Fruit fly (Drosophila melanogaster): ENCODE measurements around the gene CG7384.

CG7384 gene

DNA sequence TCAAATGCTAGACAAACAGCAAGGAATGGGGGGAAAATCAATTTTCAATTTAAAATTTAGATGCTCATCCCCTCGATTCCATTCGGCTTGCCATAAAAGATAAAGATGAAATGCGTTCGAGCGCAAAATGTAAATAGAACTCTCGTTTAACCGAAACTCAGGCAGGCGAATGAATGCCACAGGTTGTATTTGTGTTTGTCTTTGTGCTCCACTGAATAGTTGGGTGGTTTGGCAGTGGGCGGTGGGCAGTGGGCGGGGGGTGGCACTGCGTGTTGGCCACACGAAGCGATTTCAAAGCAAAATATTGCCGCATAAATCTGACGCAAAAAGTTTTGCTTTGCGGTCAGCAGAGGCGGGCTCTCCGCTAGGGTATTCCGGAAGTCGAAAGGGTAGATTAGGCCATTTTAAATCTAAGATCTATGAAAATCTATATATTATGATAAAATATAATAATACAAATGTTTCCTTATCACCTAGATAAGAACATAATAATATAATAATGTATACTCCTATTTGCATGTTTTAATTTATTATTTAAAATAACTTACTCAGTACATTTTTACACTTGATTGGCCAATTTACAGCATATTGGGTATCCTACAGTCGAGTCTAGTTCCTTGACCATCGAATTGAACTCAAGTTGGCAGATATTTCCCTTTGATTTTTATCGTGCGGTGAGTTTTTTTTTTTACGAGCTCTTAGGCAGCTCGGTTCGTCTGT is 12.1 kb upstream of the CG7384 start:
- TF ChIP-seq pad (GFP tag; optimal IDR thresholded peaks at IDR 0.05) (no peak), CG33017 (tag; optimal IDR thresholded peaks at IDR 0.05) (no peak), Clk (GFP tag; optimal IDR thresholded peaks at IDR 0.05) (no peak)

DNA sequence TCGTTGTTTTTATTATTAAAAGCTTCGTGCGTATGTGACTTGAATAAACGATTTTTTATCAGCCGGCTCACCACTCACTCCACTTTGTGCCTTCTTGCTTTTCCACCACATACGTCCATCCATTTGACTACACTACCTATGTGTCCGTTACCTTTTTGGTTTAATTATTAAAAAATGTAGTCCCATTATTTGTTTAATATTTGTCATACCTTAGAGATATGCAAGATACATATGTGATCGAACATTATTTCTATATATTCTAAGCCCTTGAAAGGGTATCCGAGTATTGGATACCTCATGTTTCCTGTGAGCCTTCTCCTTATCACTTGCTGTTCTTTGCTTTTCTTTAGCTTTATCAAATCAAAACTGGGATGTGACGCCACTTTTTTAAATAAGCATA is 9.0 kb upstream of the CG7384 start:
- TF ChIP-seq CG5204 (GFP tag; optimal IDR thresholded peaks at IDR 0.05) = no peak
- peak; percentile 51 for TF ChIP-seq CG7101 (tag; optimal IDR thresholded peaks at IDR 0.05)
- no peak for TF ChIP-seq tj (GFP tag; optimal IDR thresholded peaks at IDR 0.05)
- no peak for TF ChIP-seq kay (GFP tag; ENCODE audit: borderline replicate concordance)
- no peak for TF ChIP-seq Clk (GFP tag; optimal IDR thresholded peaks at IDR 0.05)
- no peak for TF ChIP-seq CG33017 (tag; optimal IDR thresholded peaks at IDR 0.05)
- TF ChIP-seq Mnt (GFP tag; optimal IDR thresholded peaks at IDR 0.05) = no peak
- TF ChIP-seq pad (GFP tag; optimal IDR thresholded peaks at IDR 0.05) = no peak
- TF ChIP-seq CG14711 (tag; optimal IDR thresholded peaks at IDR 0.05) = peak; percentile 53

DNA sequence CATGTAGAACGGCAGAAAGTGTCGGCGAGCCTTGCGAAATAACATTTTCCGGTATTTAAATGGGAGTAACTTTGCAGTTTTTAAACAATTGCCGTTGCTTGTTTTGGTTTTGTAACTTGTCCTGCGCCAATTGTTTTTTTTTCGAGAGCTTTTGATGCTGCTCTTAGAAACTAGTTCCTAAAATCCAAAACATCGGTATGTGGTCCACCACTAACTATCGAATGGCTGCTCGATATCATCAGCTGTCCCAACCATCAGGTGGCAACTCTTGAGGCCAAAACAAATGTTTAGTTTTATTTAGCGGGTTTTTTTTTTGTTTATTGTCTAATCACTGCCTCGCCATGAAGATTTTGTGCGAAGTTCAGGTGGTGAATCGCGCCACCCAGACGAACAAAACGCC is 6.8 kb upstream of the CG7384 start, which contains the start of the genes Fatp1 and Lrr47:
Gene Fatp1 (minus strand): TSS at position 134 of the 400 bp plus-strand sequence.
Gene Lrr47 (plus strand): TSS at position 251 of the 400 bp plus-strand sequence.
- TF ChIP-seq CG1620 (GFP tag; optimal IDR thresholded peaks at IDR 0.05) = no peak
- TF ChIP-seq CG33017 (tag; optimal IDR thresholded peaks at IDR 0.05) = no peak
- no peak for TF ChIP-seq pad (GFP tag; optimal IDR thresholded peaks at IDR 0.05)
- TF ChIP-seq CG7045 (GFP tag; optimal IDR thresholded peaks at IDR 0.05) = no peak
- TF ChIP-seq bab1 (GFP tag; optimal IDR thresholded peaks at IDR 0.05) = no peak
- TF ChIP-seq tj (GFP tag; optimal IDR thresholded peaks at IDR 0.05) = no peak
- TF ChIP-seq ovo (GFP tag; optimal IDR thresholded peaks at IDR 0.05) = peak; percentile 7
- no peak for TF ChIP-seq cic (GFP tag; optimal IDR thresholded peaks at IDR 0.05)
- peak; percentile 45 for TF ChIP-seq CG14711 (tag; optimal IDR thresholded peaks at IDR 0.05)
- no peak for TF ChIP-seq Crg-1 (GFP tag; optimal IDR thresholded peaks at IDR 0.05)
- no peak for TF ChIP-seq CG12768 (GFP tag; optimal IDR thresholded peaks at IDR 0.05)
- no peak for TF ChIP-seq CG7101 (tag; optimal IDR thresholded peaks at IDR 0.05)
- TF ChIP-seq CG5204 (GFP tag; optimal IDR thresholded peaks at IDR 0.05) = no peak

DNA sequence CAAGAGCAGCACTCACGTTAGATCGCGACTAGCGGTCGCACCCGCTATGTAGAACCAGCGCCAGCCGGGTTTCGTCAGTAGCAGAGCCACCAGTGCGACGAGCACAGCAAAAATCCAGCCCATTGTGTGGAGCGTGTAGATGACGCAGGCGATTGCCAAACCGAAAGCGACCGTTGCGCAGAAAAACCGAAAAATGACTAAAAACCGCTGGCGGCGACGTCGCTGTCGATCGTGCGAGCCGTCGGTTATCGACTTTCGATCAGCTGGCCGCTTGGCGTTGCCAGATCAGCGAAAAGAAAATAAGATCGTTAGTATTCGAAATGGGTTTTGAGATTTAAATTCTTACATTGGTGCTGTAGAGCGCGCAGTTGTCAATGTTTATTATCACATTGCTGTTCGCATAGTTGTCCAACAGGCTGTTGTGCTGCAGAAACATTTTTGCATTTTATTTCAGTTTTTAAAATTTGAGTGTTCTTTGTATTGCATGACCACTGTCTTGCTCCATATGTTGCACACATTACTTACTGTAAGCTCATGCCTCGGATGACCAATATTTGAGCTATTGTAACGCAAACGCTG is 6.3 kb upstream of the CG7384 start:
- TF ChIP-seq CG1620 (GFP tag; optimal IDR thresholded peaks at IDR 0.05) (peak; percentile 66), CG5204 (GFP tag; optimal IDR thresholded peaks at IDR 0.05) (peak; percentile 69), CG11617 (GFP tag; optimal IDR thresholded peaks at IDR 0.05) (peak; percentile 29), CG33017 (tag; optimal IDR thresholded peaks at IDR 0.05) (peak; percentile 60), CG7101 (tag; optimal IDR thresholded peaks at IDR 0.05) (peak; percentile 60), Hr96 (GFP tag; optimal IDR thresholded peaks at IDR 0.05) (peak; percentile 51), CG7045 (GFP tag; optimal IDR thresholded peaks at IDR 0.05) (peak; percentile 9), CG14711 (tag; optimal IDR thresholded peaks at IDR 0.05) (no peak), toe (GFP tag; optimal IDR thresholded peaks at IDR 0.05) (peak; percentile 56), cnc (optimal IDR thresholded peaks at IDR 0.05) (no peak), cic (GFP tag; optimal IDR thresholded peaks at IDR 0.05) (peak; percentile 60), ovo (GFP tag; optimal IDR thresholded peaks at IDR 0.05) (no peak), kay (GFP tag; ENCODE audit: borderline replicate concordance) (no peak), CG12768 (GFP tag; optimal IDR thresholded peaks at IDR 0.05) (peak; percentile 54), Clk (GFP tag; optimal IDR thresholded peaks at IDR 0.05) (no peak), Mnt (GFP tag; optimal IDR thresholded peaks at IDR 0.05) (peak; percentile 86), pad (GFP tag; optimal IDR thresholded peaks at IDR 0.05) (no peak), bab1 (GFP tag; optimal IDR thresholded peaks at IDR 0.05) (peak; percentile 45), Crg-1 (GFP tag; optimal IDR thresholded peaks at IDR 0.05) (no peak), tj (GFP tag; optimal IDR thresholded peaks at IDR 0.05) (peak; percentile 55)

DNA sequence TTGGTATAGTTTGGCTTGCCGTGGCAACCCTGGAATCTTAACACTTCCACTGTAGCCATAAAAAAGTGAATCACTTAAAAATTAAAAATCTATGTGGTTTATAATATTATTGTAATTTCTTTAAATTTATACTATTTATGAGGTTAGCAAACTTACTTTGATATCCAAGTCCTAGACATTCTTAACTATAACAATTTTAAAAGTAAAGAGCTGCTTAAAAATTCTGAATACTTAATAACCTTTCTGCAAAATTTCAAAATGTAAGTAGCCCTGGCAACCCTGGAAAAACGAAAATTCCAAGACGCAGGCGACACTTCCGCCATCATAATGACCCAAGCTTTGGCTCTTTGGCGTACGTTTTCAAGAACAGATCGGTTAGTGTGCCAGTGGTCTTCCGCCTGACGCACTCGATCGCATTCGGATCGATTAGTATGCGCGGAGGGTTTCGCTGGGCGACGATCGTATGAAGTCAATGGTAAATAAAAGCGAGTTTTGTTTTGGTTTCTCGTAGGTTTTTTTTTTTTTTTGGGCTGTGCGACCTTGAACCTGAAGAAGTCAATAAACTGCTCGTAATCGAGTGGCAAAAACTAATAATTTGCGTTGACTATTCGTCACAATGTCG is 5.4 kb upstream of the CG7384 start:
- TF ChIP-seq Mnt (GFP tag; optimal IDR thresholded peaks at IDR 0.05) (no peak), kay (GFP tag; ENCODE audit: borderline replicate concordance) (peak; percentile 90), CG14711 (tag; optimal IDR thresholded peaks at IDR 0.05) (peak; percentile 13), CG11617 (GFP tag; optimal IDR thresholded peaks at IDR 0.05) (no peak), pad (GFP tag; optimal IDR thresholded peaks at IDR 0.05) (no peak)

DNA sequence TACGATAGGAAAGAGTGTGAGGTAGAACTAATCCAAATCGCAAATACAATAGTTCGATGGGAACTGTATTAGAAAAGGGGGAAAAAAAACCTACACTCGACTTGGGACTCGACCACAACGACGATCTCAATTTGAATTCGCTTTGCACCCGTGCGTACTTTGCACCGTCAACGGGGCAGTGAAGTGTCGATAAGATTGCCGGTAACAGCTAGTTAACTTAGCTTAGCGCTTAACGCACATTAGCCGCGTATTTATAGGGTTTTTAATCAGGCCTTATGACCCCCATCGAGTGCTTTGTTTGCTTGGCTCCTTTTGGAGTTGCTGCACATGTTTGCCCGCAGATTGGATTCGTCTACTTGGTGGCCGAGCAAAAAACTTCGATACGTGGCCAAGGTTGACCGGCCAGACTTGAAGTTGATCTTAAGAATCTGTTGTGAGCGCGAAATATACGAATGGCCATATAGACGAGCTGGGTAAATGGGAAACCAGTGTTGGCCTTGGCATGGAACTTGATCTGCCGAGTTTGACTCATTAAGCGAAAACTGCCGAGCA is 4.4 kb upstream of the CG7384 start:
- TF ChIP-seq CG5204 (GFP tag; optimal IDR thresholded peaks at IDR 0.05) = no peak
- TF ChIP-seq kay (GFP tag; ENCODE audit: borderline replicate concordance) = no peak
- TF ChIP-seq ovo (GFP tag; optimal IDR thresholded peaks at IDR 0.05) = no peak
- no peak for TF ChIP-seq CG11617 (GFP tag; optimal IDR thresholded peaks at IDR 0.05)
- TF ChIP-seq tj (GFP tag; optimal IDR thresholded peaks at IDR 0.05) = no peak
- peak; percentile 18 for TF ChIP-seq pad (GFP tag; optimal IDR thresholded peaks at IDR 0.05)
- peak; percentile 96 for TF ChIP-seq CG12768 (GFP tag; optimal IDR thresholded peaks at IDR 0.05)
- TF ChIP-seq Hr96 (GFP tag; optimal IDR thresholded peaks at IDR 0.05) = peak; percentile 65
- peak; percentile 0 for TF ChIP-seq CG7045 (GFP tag; optimal IDR thresholded peaks at IDR 0.05)
- no peak for TF ChIP-seq CG7101 (tag; optimal IDR thresholded peaks at IDR 0.05)
- TF ChIP-seq CG14711 (tag; optimal IDR thresholded peaks at IDR 0.05) = no peak
- peak; percentile 54 for TF ChIP-seq toe (GFP tag; optimal IDR thresholded peaks at IDR 0.05)
- TF ChIP-seq Crg-1 (GFP tag; optimal IDR thresholded peaks at IDR 0.05) = no peak
- TF ChIP-seq CG1620 (GFP tag; optimal IDR thresholded peaks at IDR 0.05) = no peak
- TF ChIP-seq CG33017 (tag; optimal IDR thresholded peaks at IDR 0.05) = peak; percentile 49
- no peak for TF ChIP-seq cnc (optimal IDR thresholded peaks at IDR 0.05)
- peak; percentile 34 for TF ChIP-seq cic (GFP tag; optimal IDR thresholded peaks at IDR 0.05)
- no peak for TF ChIP-seq Clk (GFP tag; optimal IDR thresholded peaks at IDR 0.05)
- peak; percentile 3 for TF ChIP-seq Mnt (GFP tag; optimal IDR thresholded peaks at IDR 0.05)
- TF ChIP-seq bab1 (GFP tag; optimal IDR thresholded peaks at IDR 0.05) = no peak

All from whole organism, adult.